Fruit fly (Drosophila melanogaster) whole organism, embryonic: ENCODE data around the gene CG14657.

ENCODE experiments used
- Aef1 ChIP-seq: fragments of 200-800 bp; sonication (Bioruptor generic); IDR thresholded peaks from 3 replicates; pipeline ENCODE4 v1.3.6; 2022; ENCODE audit warnings: missing biosample characterization, missing genetic modification characterization
- CG10565 ChIP-seq: fragments of 200-800 bp; sonication (Bioruptor generic); optimal IDR thresholded peaks from 3 replicates; lab custom pipeline; 2016; ENCODE audit warnings: missing biosample characterization, mild to moderate bottlenecking, missing genetic modification characterization
- CG10959 ChIP-seq: fragments of 200-800 bp; sonication (Bioruptor generic); IDR thresholded peaks from 2 replicates; pipeline ENCODE4 v1.3.6; 2022; ENCODE audit warnings: missing biosample characterization, missing genetic modification characterization
- CG11456 ChIP-seq: fragments of 200-800 bp; sonication (Bioruptor generic); IDR thresholded peaks from 3 replicates; pipeline ENCODE4 v1.3.6; 2022; ENCODE audit warnings: missing biosample characterization, missing genetic modification characterization
- CG11696 ChIP-seq: fragments of 200-800 bp; sonication (Bioruptor generic); IDR thresholded peaks from 2 replicates; pipeline ENCODE4 v1.3.6; 2022; ENCODE audit warnings: missing biosample characterization, missing genetic modification characterization
- CG13287 ChIP-seq: fragments of 200-800 bp; sonication (Bioruptor generic); IDR thresholded peaks from 2 replicates; pipeline ENCODE4 v1.3.6; 2022; ENCODE audit warnings: missing biosample characterization, missing genetic modification characterization; ENCODE audit not compliant: partially characterized antibody
- CG13424 ChIP-seq: fragments of 200-800 bp; sonication (Bioruptor generic); optimal IDR thresholded peaks from 2 replicates; lab custom pipeline; 2019; ENCODE audit warnings: missing biosample characterization, mild to moderate bottlenecking, missing genetic modification characterization, moderate library complexity
- CG14710 ChIP-seq: fragments of 200-800 bp; sonication (Bioruptor generic); optimal IDR thresholded peaks from 3 replicates; lab custom pipeline; 2019; ENCODE audit warnings: missing biosample characterization, mild to moderate bottlenecking, missing genetic modification characterization, moderate library complexity
- CG14860 ChIP-seq: fragments of 200-800 bp; sonication (Bioruptor generic); IDR thresholded peaks from 3 replicates; pipeline ENCODE4 v1.3.6; 2022; ENCODE audit warnings: missing biosample characterization, missing genetic modification characterization; ENCODE audit not compliant: partially characterized antibody
- CG15073 ChIP-seq: fragments of 200-800 bp; sonication (Bioruptor generic); optimal IDR thresholded peaks from 2 replicates; lab custom pipeline; 2016; ENCODE audit warnings: missing biosample characterization, missing genetic modification characterization
- CG15696 ChIP-seq: fragments of 200-800 bp; sonication (Bioruptor generic); optimal IDR thresholded peaks from 2 replicates; lab custom pipeline; 2019; ENCODE audit warnings: missing biosample characterization, mild to moderate bottlenecking, missing genetic modification characterization, moderate library complexity
- CG1602 ChIP-seq: fragments of 200-800 bp; sonication (Bioruptor generic); optimal IDR thresholded peaks from 3 replicates; lab custom pipeline; 2016; ENCODE audit warnings: missing biosample characterization, missing genetic modification characterization
- CG17361 ChIP-seq: fragments of 200-800 bp; sonication (Bioruptor generic); IDR thresholded peaks from 3 replicates; pipeline ENCODE4 v1.3.6; 2022; ENCODE audit warnings: missing biosample characterization, missing genetic modification characterization
- CG18262 ChIP-seq: fragments of 200-800 bp; optimal IDR thresholded peaks from 3 replicates; lab custom pipeline; 2019; ENCODE audit warnings: missing biosample characterization, mild to moderate bottlenecking, missing genetic modification characterization, moderate library complexity
- CG18599 ChIP-seq: fragments of 200-800 bp; sonication (Bioruptor generic); optimal IDR thresholded peaks from 3 replicates; lab custom pipeline; 2017; ENCODE audit warnings: missing biosample characterization, missing genetic modification characterization, mild to moderate bottlenecking, moderate library complexity, missing genetic modification reagents
- CG30431 ChIP-seq: fragments of 200-800 bp; sonication (Bioruptor generic); optimal IDR thresholded peaks from 2 replicates; lab custom pipeline; 2017; ENCODE audit warnings: missing biosample characterization, missing genetic modification characterization
- CG32767 ChIP-seq: fragments of 200-800 bp; sonication (Bioruptor generic); IDR thresholded peaks from 2 replicates; pipeline ENCODE4 v1.3.6; 2022; ENCODE audit warnings: missing biosample characterization, missing genetic modification characterization
- CG3281 ChIP-seq: fragments of 200-800 bp; sonication (Bioruptor generic); optimal IDR thresholded peaks from 3 replicates; lab custom pipeline; 2017; ENCODE audit warnings: missing biosample characterization, mild to moderate bottlenecking, missing genetic modification characterization
- CG34376 ChIP-seq: fragments of 200-800 bp; sonication (Bioruptor generic); optimal IDR thresholded peaks from 2 replicates; lab custom pipeline; 2018; ENCODE audit warnings: missing biosample characterization, mild to moderate bottlenecking, missing genetic modification characterization
- CG4730 ChIP-seq: fragments of 200-800 bp; sonication (Bioruptor generic); IDR thresholded peaks from 2 replicates; pipeline ENCODE4 v1.3.6; 2022; ENCODE audit warnings: missing biosample characterization, missing genetic modification characterization
- CG6683 ChIP-seq: fragments of 200-800 bp; sonication (Bioruptor generic); optimal IDR thresholded peaks from 2 replicates; lab custom pipeline; 2017; ENCODE audit warnings: missing biosample characterization, mild to moderate bottlenecking, missing genetic modification characterization, missing genetic modification reagents
- CG6689 ChIP-seq: fragments of 200-800 bp; sonication (Bioruptor generic); IDR thresholded peaks from 2 replicates; pipeline ENCODE4 v1.3.6; 2022; ENCODE audit warnings: missing biosample characterization, missing genetic modification characterization
- CG7745 ChIP-seq: fragments of 200-800 bp; sonication (Bioruptor generic); optimal IDR thresholded peaks from 2 replicates; lab custom pipeline; 2018; ENCODE audit warnings: missing biosample characterization, mild to moderate bottlenecking, missing genetic modification characterization, moderate library complexity
- CG7786 ChIP-seq: fragments of 200-800 bp; sonication (Bioruptor generic); optimal IDR thresholded peaks from 2 replicates; lab custom pipeline; 2016; ENCODE audit warnings: missing biosample characterization, missing genetic modification characterization
- CG8359 ChIP-seq: fragments of 200-800 bp; sonication (Bioruptor generic); optimal IDR thresholded peaks from 2 replicates; lab custom pipeline; 2017; ENCODE audit warnings: missing biosample characterization, mild to moderate bottlenecking, missing genetic modification characterization, borderline replicate concordance
- CG8388 ChIP-seq: fragments of 200-800 bp; sonication (Bioruptor generic); optimal IDR thresholded peaks from 2 replicates; lab custom pipeline; 2019; ENCODE audit warnings: missing biosample characterization, mild to moderate bottlenecking, missing genetic modification characterization, moderate library complexity
- CG9727 ChIP-seq: fragments of 200-800 bp; sonication (Bioruptor generic); optimal IDR thresholded peaks from 3 replicates; lab custom pipeline; 2017; ENCODE audit warnings: missing biosample characterization, mild to moderate bottlenecking, missing genetic modification characterization
- Dref ChIP-seq: fragments of 200-800 bp; sonication (Bioruptor generic); IDR thresholded peaks from 2 replicates; pipeline ENCODE4 v1.3.6; 2022; ENCODE audit warnings: missing biosample characterization, missing genetic modification characterization
- Eip74EF ChIP-seq, 2 experiments: fragments of 200-800 bp in 1 of 2; fragments of >200 bp in 1 of 2; sonication (Bioruptor generic) in 1 of 2; optimal IDR thresholded peaks; 2 replicates each; lab custom pipeline; 2017 to 2019; ENCODE audit warnings: missing biosample characterization in 2 of 2, missing genetic modification characterization in 2 of 2, mild to moderate bottlenecking in 1 of 2, moderate library complexity in 1 of 2
- Elba2 ChIP-seq: fragments of 200-800 bp; sonication (Bioruptor generic); optimal IDR thresholded peaks from 3 replicates; lab custom pipeline; 2016; ENCODE audit warnings: missing biosample characterization, missing genetic modification characterization
- HmgZ ChIP-seq: fragments of 200-800 bp; sonication (Bioruptor generic); optimal IDR thresholded peaks from 2 replicates; lab custom pipeline; 2018; ENCODE audit warnings: missing biosample characterization, mild to moderate bottlenecking, missing genetic modification characterization
- Hsf ChIP-seq: fragments of 200-800 bp; sonication (Bioruptor generic); optimal IDR thresholded peaks from 3 replicates; lab custom pipeline; 2016; ENCODE audit warnings: missing biosample characterization, missing genetic modification characterization
- Rfx ChIP-seq: fragments of 200-800 bp; sonication (Bioruptor generic); IDR thresholded peaks from 2 replicates; pipeline ENCODE4 v1.3.6; 2022; ENCODE audit warnings: missing biosample characterization, missing genetic modification characterization
- Sox100B ChIP-seq: fragments of 200-800 bp; sonication (Bioruptor generic); optimal IDR thresholded peaks from 3 replicates; lab custom pipeline; 2018; ENCODE audit warnings: missing biosample characterization, mild to moderate bottlenecking, missing genetic modification characterization
- bsh ChIP-seq, 2 experiments: fragments of 200-800 bp; sonication (Bioruptor generic); optimal IDR thresholded peaks; 2 replicates each; lab custom pipeline; 2017 to 2018; ENCODE audit warnings: mild to moderate bottlenecking in 2 of 2, missing biosample characterization in 2 of 2, missing genetic modification characterization in 2 of 2, moderate library complexity in 1 of 2
- corto ChIP-seq: fragments of 200-800 bp; sonication (Bioruptor generic); optimal IDR thresholded peaks from 2 replicates; lab custom pipeline; 2016; ENCODE audit warnings: missing biosample characterization, mild to moderate bottlenecking, missing genetic modification characterization, moderate library complexity
- disco-r ChIP-seq: fragments of 200-800 bp; sonication (Bioruptor generic); optimal IDR thresholded peaks from 2 replicates; lab custom pipeline; 2016; ENCODE audit warnings: missing biosample characterization, missing genetic modification characterization
- dmrt99B ChIP-seq: fragments of 200-800 bp; sonication (Bioruptor generic); optimal IDR thresholded peaks from 2 replicates; lab custom pipeline; 2018; ENCODE audit warnings: missing biosample characterization, mild to moderate bottlenecking, missing genetic modification characterization, moderate library complexity
- grau ChIP-seq: fragments of 200-800 bp; optimal IDR thresholded peaks from 3 replicates; lab custom pipeline; 2019; ENCODE audit warnings: missing biosample characterization, mild to moderate bottlenecking, missing genetic modification characterization, moderate library complexity
- hb ChIP-seq: fragments of 200-800 bp; sonication (Bioruptor generic); IDR thresholded peaks from 3 replicates; pipeline ENCODE4 v1.3.6; 2022; ENCODE audit warnings: missing biosample characterization, missing genetic modification characterization; ENCODE audit not compliant: partially characterized antibody
- klu ChIP-seq: fragments of 200-800 bp; sonication (Bioruptor generic); IDR thresholded peaks from 2 replicates; pipeline ENCODE4 v1.3.6; 2022; ENCODE audit warnings: missing biosample characterization, missing genetic modification characterization
- mirr ChIP-seq: fragments of 200-800 bp; sonication (Bioruptor generic); optimal IDR thresholded peaks from 3 replicates; lab custom pipeline; 2018; ENCODE audit warnings: missing biosample characterization, mild to moderate bottlenecking, missing genetic modification characterization
- nerfin-2 ChIP-seq: fragments of 200-800 bp; sonication (Bioruptor generic); IDR thresholded peaks from 2 replicates; pipeline ENCODE4 v1.3.6; 2022; ENCODE audit warnings: missing biosample characterization, missing genetic modification characterization; ENCODE audit not compliant: partially characterized antibody
- peb ChIP-seq: fragments of 200-800 bp; sonication (Bioruptor generic); IDR thresholded peaks from 2 replicates; pipeline ENCODE4 v1.3.6; 2022; ENCODE audit warnings: missing biosample characterization, missing genetic modification characterization
- pita ChIP-seq: fragments of 200-800 bp; sonication (Bioruptor generic); optimal IDR thresholded peaks from 2 replicates; lab custom pipeline; 2017; ENCODE audit warnings: missing biosample characterization, mild to moderate bottlenecking, missing genetic modification characterization
- pros ChIP-seq: fragments of 200-800 bp; sonication (Bioruptor generic); optimal IDR thresholded peaks from 3 replicates; lab custom pipeline; 2019; ENCODE audit warnings: missing biosample characterization, mild to moderate bottlenecking, missing genetic modification characterization, moderate library complexity
- schlank ChIP-seq: fragments of 200-800 bp; sonication (Bioruptor generic); optimal IDR thresholded peaks from 2 replicates; lab custom pipeline; 2018; ENCODE audit warnings: missing biosample characterization, mild to moderate bottlenecking, missing genetic modification characterization
- tap ChIP-seq: fragments of 200-800 bp; optimal IDR thresholded peaks from 3 replicates; lab custom pipeline; 2019; ENCODE audit warnings: missing biosample characterization, mild to moderate bottlenecking, missing genetic modification characterization, moderate library complexity
- wek ChIP-seq: fragments of 200-800 bp; sonication (Bioruptor generic); optimal IDR thresholded peaks from 3 replicates; lab custom pipeline; 2018; ENCODE audit warnings: missing biosample characterization, mild to moderate bottlenecking, missing genetic modification characterization, moderate library complexity

Gene CG14657

dm6 chr3R:4813172-4813716, 8.0 kb downstream of the CG14657 start (continued):
- peak; percentile 41; the same call in 1 of the 2 replicates for TF ChIP-seq nerfin-2 (GFP tag; lab: Robert Waterston, UW)
- TF ChIP-seq Rfx (GFP tag; lab: Robert Waterston, UW) = peak; percentile 65
- peak; percentile 58; the same call in 1 of the 2 replicates for TF ChIP-seq CG10959 (GFP tag; lab: Robert Waterston, UW)
- TF ChIP-seq HmgZ (tag; lab: Kevin White, UChicago) = peak; percentile 61
- TF ChIP-seq tap (tag; lab: Kevin White, UChicago) = peak; percentile 58
- TF ChIP-seq CG17361 (GFP tag; lab: Robert Waterston, UW) = peak; percentile 66
- no peak for TF ChIP-seq CG4730 (GFP tag; lab: Robert Waterston, UW)
- peak; percentile 65 for TF ChIP-seq CG34376 (GFP tag; lab: Kevin White, UChicago)
- peak; percentile 64 for TF ChIP-seq CG8359 (GFP tag; lab: Kevin White, UChicago)
- TF ChIP-seq CG10565 (GFP tag; lab: Kevin White, UChicago) = no peak
- peak; percentile 89 for TF ChIP-seq CG7745 (tag; lab: Kevin White, UChicago)
- peak; percentile 42 for TF ChIP-seq grau (tag; lab: Kevin White, UChicago)
- TF ChIP-seq CG6689 (GFP tag; lab: Robert Waterston, UW) = peak; percentile 64
- TF ChIP-seq dmrt99B = no peak
- peak in 1 of 2 experiments; percentile 95 for TF ChIP-seq Eip74EF (GFP tag; optimal IDR thresholded peaks at IDR 0.05; lab: Kevin White, UChicago)
- peak; percentile 63 for TF ChIP-seq CG13424
- TF ChIP-seq CG7786 (GFP tag; lab: Kevin White, UChicago) = peak; percentile 17
- TF ChIP-seq CG32767 (GFP tag; lab: Robert Waterston, UW) = no peak
- TF ChIP-seq CG14710 = peak; percentile 86
- peak; percentile 49 for TF ChIP-seq CG1602 (GFP tag; lab: Kevin White, UChicago)
- TF ChIP-seq pita = no peak
- peak; percentile 86 for TF ChIP-seq CG15696 (tag; lab: Kevin White, UChicago)
- peak; percentile 43; the same call in 2 of the 3 replicates for TF ChIP-seq CG14860 (GFP tag; lab: Robert Waterston, UW)
- TF ChIP-seq peb = peak; percentile 19; the same call in 1 of the 2 replicates
- peak; percentile 74 for TF ChIP-seq Sox100B (GFP tag; lab: Kevin White, UChicago)
- no peak for TF ChIP-seq hb (GFP tag; lab: Robert Waterston, UW)
- peak; percentile 67 for TF ChIP-seq CG9727 (GFP tag; lab: Kevin White, UChicago)
- peak; percentile 46 for TF ChIP-seq CG30431 (GFP tag; lab: Kevin White, UChicago)
- no peak for TF ChIP-seq schlank (tag; lab: Kevin White, UChicago)
- peak; percentile 72 for TF ChIP-seq mirr (GFP tag; lab: Kevin White, UChicago)
- no peak for TF ChIP-seq Elba2 (GFP tag; lab: Kevin White, UChicago)
- TF ChIP-seq CG3281 (GFP tag; lab: Kevin White, UChicago) = peak; percentile 52
- no peak for TF ChIP-seq CG15073 (GFP tag; lab: Kevin White, UChicago)
- TF ChIP-seq klu (GFP tag; lab: Robert Waterston, UW) = no peak
- TF ChIP-seq Hsf (GFP tag; lab: Kevin White, UChicago) = peak; percentile 5
- TF ChIP-seq disco-r = no peak
- TF ChIP-seq corto (GFP tag; lab: Kevin White, UChicago) = no peak
- peak; percentile 65 for TF ChIP-seq Dref
- no peak for TF ChIP-seq CG11696
- peak; percentile 67 for TF ChIP-seq CG13287 (GFP tag; lab: Robert Waterston, UW)
- peak; percentile 18 for TF ChIP-seq CG6683 (GFP tag; lab: Kevin White, UChicago)
- TF ChIP-seq CG18262 (tag; lab: Kevin White, UChicago) = peak; percentile 68
- peak; percentile 28 to 80 for TF ChIP-seq bsh (GFP tag; optimal IDR thresholded peaks at IDR 0.05; lab: Kevin White, UChicago)
- peak; percentile 82 for TF ChIP-seq CG11456 (GFP tag; lab: Robert Waterston, UW)
- peak; percentile 67; the same call in 2 of the 3 replicates for TF ChIP-seq Aef1 (GFP tag; lab: Robert Waterston, UW)
- TF ChIP-seq CG18599 (GFP tag; lab: Kevin White, UChicago) = peak; percentile 50
- peak; percentile 61 for TF ChIP-seq pros (GFP tag; lab: Kevin White, UChicago)
- TF ChIP-seq wek (GFP tag; lab: Kevin White, UChicago) = peak; percentile 87
- peak; percentile 38 for TF ChIP-seq CG8388 (GFP tag; lab: Kevin White, UChicago)
